Worm (Caenorhabditis elegans): ENCODE results near the gene T26E4.2.
"Not testable (repeated sequence)": the region's sequence is repeated elsewhere in the genome, so short reads cannot be mapped to it uniquely, and the experiment has no call there.

ce11 chrV:15752941-15753340, 28.2 kb upstream of the T26E4.2 start, which contains the start of gene str-5:
- not testable (repeated sequence) for TF ChIP-seq T22C8.4 (GFP tag; IDR thresholded peaks at IDR 0.05); klf-2 (GFP tag; conservative IDR thresholded peaks at IDR 0.05); flt-1 (GFP tag; IDR thresholded peaks at IDR 0.05)

Measured in whole organism, midembryonic.